Fruit fly (Drosophila melanogaster): ENCODE results near the gene lost.

Gene lost

DNA sequence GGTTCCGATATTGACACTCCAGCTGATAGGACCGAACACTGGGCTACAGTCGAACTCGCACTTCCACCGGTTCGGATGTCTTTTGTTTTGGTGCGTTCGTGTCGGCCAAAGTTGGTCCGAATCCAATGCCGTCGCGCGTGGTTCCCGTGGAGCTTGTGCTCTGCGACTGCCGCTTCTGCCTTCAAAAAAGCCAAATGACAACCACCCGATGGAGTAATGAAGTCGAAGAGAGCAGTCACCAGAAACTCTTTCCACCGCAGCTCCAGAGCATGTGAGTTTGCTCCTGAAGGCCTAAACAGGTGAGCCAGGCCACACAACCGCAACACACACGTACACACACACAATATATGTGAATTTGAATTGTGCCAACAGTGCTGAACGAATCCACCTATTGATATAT, 8.8 kb upstream of the lost start, which contains the start of gene CG34112 (continued):
- TF ChIP-seq dsf (GFP tag; optimal IDR thresholded peaks at IDR 0.05; ENCODE audit: borderline replicate concordance), result no peak

DNA sequence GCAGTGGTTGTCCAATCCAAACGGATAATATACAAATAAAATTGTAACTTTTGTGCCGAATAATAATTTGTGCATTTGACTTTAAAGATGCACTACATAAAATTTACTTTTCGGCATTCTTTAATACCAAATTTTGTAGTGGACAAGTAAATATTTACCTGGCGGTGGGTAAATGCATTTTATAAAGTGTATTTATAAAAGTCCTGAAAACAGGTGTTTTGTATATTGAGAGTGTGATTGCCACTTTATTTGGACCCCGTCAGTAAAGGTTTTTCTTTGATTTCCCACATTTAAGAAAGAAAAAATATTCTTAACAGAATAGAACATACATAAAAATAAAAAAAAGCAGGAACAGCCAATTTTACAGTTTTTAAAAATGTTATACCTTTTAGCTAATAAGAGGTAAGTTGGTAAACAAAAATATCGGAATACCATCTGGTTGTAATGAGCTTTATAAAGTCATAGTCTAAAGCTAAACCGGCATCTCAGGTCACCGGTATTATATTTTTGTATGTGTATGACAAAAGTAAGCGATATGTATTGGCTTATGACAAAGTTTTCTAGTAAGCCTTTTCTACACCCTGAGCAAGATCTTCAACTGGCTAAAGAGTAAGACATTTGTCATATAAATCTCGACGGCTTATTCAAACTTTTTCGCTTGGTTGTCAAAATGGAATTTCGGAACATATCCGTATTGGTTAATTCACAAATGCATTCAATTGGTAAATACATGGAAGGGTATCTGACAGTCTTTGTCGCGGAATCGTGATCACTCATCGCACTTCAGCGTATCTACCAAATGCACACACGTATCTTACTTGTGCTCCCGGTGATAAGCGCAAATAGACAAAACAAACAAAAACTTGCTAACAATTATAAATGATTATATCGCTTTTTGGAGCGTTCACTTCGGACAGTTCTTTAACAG, 8.0 kb upstream of the lost start:
- TF ChIP-seq dsf (GFP tag; optimal IDR thresholded peaks at IDR 0.05; ENCODE audit: borderline replicate concordance), result peak; percentile 3
- peak; percentile 89 for TF ChIP-seq Sp1 (GFP tag; optimal IDR thresholded peaks at IDR 0.05)
- TF ChIP-seq Dif (GFP tag; optimal IDR thresholded peaks at IDR 0.05; ENCODE audit: partially characterized antibody), result no peak
- TF ChIP-seq Mio (GFP tag; optimal IDR thresholded peaks at IDR 0.05), result peak; percentile 71
- no peak for TF ChIP-seq Hr78 (GFP tag; optimal IDR thresholded peaks at IDR 0.05)
- TF ChIP-seq sv (GFP tag; optimal IDR thresholded peaks at IDR 0.05), result peak; percentile 68
- TF ChIP-seq CG32264 (GFP tag; optimal IDR thresholded peaks at IDR 0.05), result peak; percentile 95
- TF ChIP-seq br (GFP tag; optimal IDR thresholded peaks at IDR 0.05), result peak; percentile 95
- TF ChIP-seq lola (GFP tag; optimal IDR thresholded peaks at IDR 0.05), result no peak
- TF ChIP-seq OdsH (GFP tag; optimal IDR thresholded peaks at IDR 0.05), result peak; percentile 95
- TF ChIP-seq ey (GFP tag; optimal IDR thresholded peaks at IDR 0.05), result peak; percentile 97
- TF ChIP-seq Dfd (GFP tag; optimal IDR thresholded peaks at IDR 0.05), result no peak
- TF ChIP-seq Myc (optimal IDR thresholded peaks at IDR 0.05), result peak; percentile 91
- peak; percentile 95 for TF ChIP-seq fru (GFP tag; optimal IDR thresholded peaks at IDR 0.05)
- no peak for TF ChIP-seq usp (GFP tag; optimal IDR thresholded peaks at IDR 0.05)
- no peak for TF ChIP-seq Abd-B (GFP tag; optimal IDR thresholded peaks at IDR 0.05)
- peak; percentile 53 for TF ChIP-seq Hr83 (GFP tag; optimal IDR thresholded peaks at IDR 0.05; ENCODE audit: poor library complexity, severe bottlenecking)
- TF ChIP-seq sage (GFP tag; optimal IDR thresholded peaks at IDR 0.05), result peak; percentile 92
- TF ChIP-seq pan (optimal IDR thresholded peaks at IDR 0.05), result no peak
- TF ChIP-seq psq (GFP tag; optimal IDR thresholded peaks at IDR 0.05), result peak; percentile 84
- peak; percentile 96 for TF ChIP-seq rgr (GFP tag; optimal IDR thresholded peaks at IDR 0.05)
- TF ChIP-seq CrebA (GFP tag; optimal IDR thresholded peaks at IDR 0.05; ENCODE audit: borderline replicate concordance), result no peak
- TF ChIP-seq brk (GFP tag; optimal IDR thresholded peaks at IDR 0.05), result peak; percentile 69
- TF ChIP-seq Hnf4 (GFP tag; optimal IDR thresholded peaks at IDR 0.05), result peak; percentile 94
- TF ChIP-seq N (GFP tag; optimal IDR thresholded peaks at IDR 0.05), result no peak
- peak; percentile 62 for TF ChIP-seq Jra (GFP tag; optimal IDR thresholded peaks at IDR 0.05)
- no peak for TF ChIP-seq GATAd (GFP tag; optimal IDR thresholded peaks at IDR 0.05)
- TF ChIP-seq foxo (GFP tag; optimal IDR thresholded peaks at IDR 0.05), result peak; percentile 94 to 96
- peak; percentile 20 for TF ChIP-seq CG9705 (GFP tag; optimal IDR thresholded peaks at IDR 0.05)
- peak; percentile 80 for TF ChIP-seq dmrt93B (GFP tag; optimal IDR thresholded peaks at IDR 0.05)
- peak; percentile 43 for TF ChIP-seq jim (GFP tag; optimal IDR thresholded peaks at IDR 0.05)
- TF ChIP-seq woc (GFP tag; optimal IDR thresholded peaks at IDR 0.05), result peak; percentile 96
- TF ChIP-seq Vsx2 (GFP tag; optimal IDR thresholded peaks at IDR 0.05; ENCODE audit: partially characterized antibody), result no peak
- peak; percentile 99 for TF ChIP-seq h (GFP tag; optimal IDR thresholded peaks at IDR 0.05)
- TF ChIP-seq tai (GFP tag; optimal IDR thresholded peaks at IDR 0.05), result no peak
- TF ChIP-seq dl (GFP tag; optimal IDR thresholded peaks at IDR 0.05; ENCODE audit: insufficient read depth in 1 of 2, partially characterized antibody in 2 of 2), result no peak
- peak; percentile 89 for TF ChIP-seq HLH106 (tag; optimal IDR thresholded peaks at IDR 0.05)
- peak; percentile 79 for TF ChIP-seq Rel (GFP tag; optimal IDR thresholded peaks at IDR 0.05)
- TF ChIP-seq Rel (tag; optimal IDR thresholded peaks at IDR 0.05), result peak; percentile 60
